Worm (Caenorhabditis elegans) whole organism, late embryonic: Measurements from ENCODE around the gene Y66H1A.8.

ENCODE experiments used
- K09A11.1 ChIP-seq: sonication (generic microtip); optimal IDR thresholded peaks from 2 replicates; lab custom pipeline; 2017; ENCODE audit warnings: antibody characterized with exemption, mild to moderate bottlenecking, missing genetic modification characterization, missing compliant biosample characterization; ENCODE audit not compliant: insufficient read depth
- rnt-1 ChIP-seq: sonication (generic microtip); optimal IDR thresholded peaks from 2 replicates; lab custom pipeline; 2016; ENCODE audit warnings: missing genetic modification characterization, missing compliant biosample characterization
- sox-4 ChIP-seq: sonication (generic microtip); optimal IDR thresholded peaks from 2 replicates; lab custom pipeline; 2017; ENCODE audit warnings: mild to moderate bottlenecking, missing genetic modification characterization, inconsistent platforms, missing compliant biosample characterization
- tbx-2 ChIP-seq: sonication (generic microtip); optimal IDR thresholded peaks from 2 replicates; lab custom pipeline; 2016; ENCODE audit warnings: missing genetic modification characterization, missing compliant biosample characterization

- TF ChIP-seq tbx-2 (no peak), rnt-1 (no peak), sox-4 (tag; lab: Kevin White, UChicago) (no peak), K09A11.1 (no peak)
Observed at ce11 chrIV:425052-425451, 29.7 kb downstream of the Y66H1A.8 start, which contains the start of gene daf-18.
